Fruit fly (Drosophila melanogaster) whole organism, wandering third instar larva: ENCODE results near the gene ova.

Experiments used
- Abd-B ChIP-seq: fragments of >200 bp; optimal IDR thresholded peaks from 2 replicates; lab custom pipeline; 2017; ENCODE audit warnings: missing biosample characterization, missing genetic modification characterization
- CG32264 ChIP-seq: fragments of 200-800 bp; sonication (Bioruptor generic); optimal IDR thresholded peaks from 2 replicates; lab custom pipeline; 2016; ENCODE audit warnings: missing biosample characterization, missing genetic modification characterization
- CG9705 ChIP-seq: fragments of 200-800 bp; sonication (Bioruptor generic); optimal IDR thresholded peaks from 2 replicates; lab custom pipeline; 2018; ENCODE audit warnings: missing biosample characterization, mild to moderate bottlenecking, missing genetic modification characterization
- CrebA ChIP-seq: fragments of 200-800 bp; sonication (Bioruptor generic); optimal IDR thresholded peaks from 2 replicates; lab custom pipeline; 2016; ENCODE audit warnings: missing biosample characterization, mild to moderate bottlenecking, missing genetic modification characterization, borderline replicate concordance
- Dfd ChIP-seq: fragments of >200 bp; optimal IDR thresholded peaks from 2 replicates; lab custom pipeline; 2017; ENCODE audit warnings: missing biosample characterization, missing genetic modification characterization
- Dif ChIP-seq: fragments of 200-275, 200-300 bp; sonication (Bioruptor generic); optimal IDR thresholded peaks from 2 replicates; lab custom pipeline; 2018; ENCODE audit warnings: missing biosample characterization, missing genetic modification characterization; ENCODE audit not compliant: partially characterized antibody
- GATAd ChIP-seq: sonication (Bioruptor generic); optimal IDR thresholded peaks from 2 replicates; lab custom pipeline; 2016; ENCODE audit warnings: missing biosample characterization, missing genetic modification characterization
- HLH106 ChIP-seq: fragments of 200-800 bp; optimal IDR thresholded peaks from 3 replicates; lab custom pipeline; 2019; ENCODE audit warnings: missing biosample characterization, mild to moderate bottlenecking, missing genetic modification characterization, moderate library complexity
- Hnf4 ChIP-seq: fragments of 200-800 bp; sonication (Bioruptor generic); optimal IDR thresholded peaks from 2 replicates; lab custom pipeline; 2016; ENCODE audit warnings: missing biosample characterization, mild to moderate bottlenecking, missing genetic modification characterization
- Hr78 ChIP-seq: fragments of >200 bp; optimal IDR thresholded peaks from 2 replicates; lab custom pipeline; 2017; ENCODE audit warnings: missing biosample characterization, missing genetic modification characterization
- Hr83 ChIP-seq: fragments of 200-300 bp; sonication (Bioruptor generic); optimal IDR thresholded peaks from 2 replicates; lab custom pipeline; 2016; ENCODE audit warnings: missing biosample characterization, mild to moderate bottlenecking, missing genetic modification characterization, moderate library complexity; ENCODE audit not compliant: poor library complexity, severe bottlenecking
- Jra ChIP-seq: sonication (Bioruptor generic); optimal IDR thresholded peaks from 2 replicates; lab custom pipeline; 2016; ENCODE audit warnings: missing biosample characterization, missing genetic modification characterization
- Mio ChIP-seq: sonication (Bioruptor generic); optimal IDR thresholded peaks from 2 replicates; lab custom pipeline; 2016; ENCODE audit warnings: missing biosample characterization, missing genetic modification characterization
- Myc ChIP-seq: fragments of >200 bp; optimal IDR thresholded peaks from 2 replicates; lab custom pipeline; 2017
- N ChIP-seq: fragments of >200 bp; optimal IDR thresholded peaks from 2 replicates; lab custom pipeline; 2018; ENCODE audit warnings: missing biosample characterization, missing external identifiers, missing genetic modification characterization
- OdsH ChIP-seq: fragments of 200-800 bp; sonication (Bioruptor generic); optimal IDR thresholded peaks from 2 replicates; lab custom pipeline; 2016; ENCODE audit warnings: missing biosample characterization, mild to moderate bottlenecking, missing genetic modification characterization
- Rel ChIP-seq, 2 experiments: fragments of 200-800 bp; sonication (Bioruptor generic) in 1 of 2; optimal IDR thresholded peaks; 2 replicates in 1 of 2; 3 replicates in 1 of 2; lab custom pipeline; 2016 to 2019; ENCODE audit warnings: mild to moderate bottlenecking in 2 of 2, missing biosample characterization in 2 of 2, missing genetic modification characterization in 2 of 2, moderate library complexity in 1 of 2
- Sp1 ChIP-seq: fragments of 200-800 bp; sonication (Bioruptor generic); optimal IDR thresholded peaks from 3 replicates; lab custom pipeline; 2019; ENCODE audit warnings: missing biosample characterization, mild to moderate bottlenecking, missing genetic modification characterization, moderate library complexity
- Vsx2 ChIP-seq: fragments of 200-300, 225-300 bp; sonication (Bioruptor generic); optimal IDR thresholded peaks from 2 replicates; lab custom pipeline; 2018; ENCODE audit warnings: missing biosample characterization, missing genetic modification characterization; ENCODE audit not compliant: partially characterized antibody
- br ChIP-seq: fragments of 200-800 bp; sonication (Bioruptor generic); optimal IDR thresholded peaks from 2 replicates; lab custom pipeline; 2016; ENCODE audit warnings: missing biosample characterization, missing genetic modification characterization
- brk ChIP-seq: fragments of 200-800 bp; sonication (Bioruptor generic); optimal IDR thresholded peaks from 2 replicates; lab custom pipeline; 2016; ENCODE audit warnings: missing biosample characterization, mild to moderate bottlenecking, missing genetic modification characterization
- dl ChIP-seq, 2 experiments: fragments of 175-275, 200-275 bp in 1 of 2; fragments of 200-275 bp in 1 of 2; sonication (Bioruptor generic); optimal IDR thresholded peaks; lab custom pipeline; 2018; ENCODE audit warnings: mild to moderate bottlenecking in 2 of 2, missing biosample characterization in 2 of 2, missing genetic modification characterization in 2 of 2, moderate library complexity in 2 of 2; ENCODE audit not compliant: partially characterized antibody in 2 of 2, insufficient read depth in 1 of 2
- dmrt93B ChIP-seq: fragments of 200-800 bp; sonication (Bioruptor generic); optimal IDR thresholded peaks from 2 replicates; lab custom pipeline; 2018; ENCODE audit warnings: missing biosample characterization, mild to moderate bottlenecking, missing genetic modification characterization
- dsf ChIP-seq: sonication (Bioruptor generic); optimal IDR thresholded peaks from 2 replicates; lab custom pipeline; 2016; ENCODE audit warnings: missing biosample characterization, missing genetic modification characterization, borderline replicate concordance
- ey ChIP-seq: fragments of 200-800 bp; sonication (Bioruptor generic); optimal IDR thresholded peaks from 2 replicates; lab custom pipeline; 2016; ENCODE audit warnings: missing biosample characterization, missing genetic modification characterization
- foxo ChIP-seq, 2 experiments: fragments of 200-800 bp; sonication (Bioruptor generic); optimal IDR thresholded peaks; 2 replicates in 1 of 2; 3 replicates in 1 of 2; lab custom pipeline; 2016 to 2017; ENCODE audit warnings: missing biosample characterization in 2 of 2, missing genetic modification characterization in 2 of 2
- fru ChIP-seq: fragments of 200-800 bp; sonication (Bioruptor generic); optimal IDR thresholded peaks from 3 replicates; lab custom pipeline; 2016; ENCODE audit warnings: missing biosample characterization, mild to moderate bottlenecking, missing genetic modification characterization
- h ChIP-seq: fragments of 200-800 bp; sonication (Bioruptor generic); optimal IDR thresholded peaks from 3 replicates; lab custom pipeline; 2016; ENCODE audit warnings: missing biosample characterization, mild to moderate bottlenecking, missing genetic modification characterization
- jim ChIP-seq: fragments of 175-275, 200-325 bp; sonication (Bioruptor generic); optimal IDR thresholded peaks from 2 replicates; lab custom pipeline; 2016; ENCODE audit warnings: missing biosample characterization, mild to moderate bottlenecking, missing genetic modification characterization
- lola ChIP-seq: fragments of >200 bp; optimal IDR thresholded peaks from 2 replicates; lab custom pipeline; 2017; ENCODE audit warnings: missing biosample characterization, missing genetic modification characterization
- pan ChIP-seq: fragments of >200 bp; optimal IDR thresholded peaks from 2 replicates; lab custom pipeline; 2017
- psq ChIP-seq: fragments of 200-800 bp; sonication (Bioruptor generic); optimal IDR thresholded peaks from 3 replicates; lab custom pipeline; 2017; ENCODE audit warnings: missing biosample characterization, mild to moderate bottlenecking, missing genetic modification characterization, moderate library complexity
- rgr ChIP-seq: fragments of 200-800 bp; sonication (Bioruptor generic); optimal IDR thresholded peaks from 3 replicates; lab custom pipeline; 2016; ENCODE audit warnings: missing biosample characterization, mild to moderate bottlenecking, missing genetic modification characterization
- sage ChIP-seq: fragments of 200-800 bp; sonication (Bioruptor generic); optimal IDR thresholded peaks from 2 replicates; lab custom pipeline; 2016; ENCODE audit warnings: missing biosample characterization, mild to moderate bottlenecking, missing genetic modification characterization
- sv ChIP-seq: fragments of 200-800 bp; sonication (Bioruptor generic); optimal IDR thresholded peaks from 3 replicates; lab custom pipeline; 2016; ENCODE audit warnings: missing biosample characterization, missing genetic modification characterization
- tai ChIP-seq: sonication (Bioruptor generic); optimal IDR thresholded peaks from 2 replicates; lab custom pipeline; 2016; ENCODE audit warnings: missing biosample characterization, missing genetic modification characterization
- usp ChIP-seq: fragments of >200 bp; optimal IDR thresholded peaks from 2 replicates; lab custom pipeline; 2017; ENCODE audit warnings: missing biosample characterization, missing genetic modification characterization
- woc ChIP-seq: sonication (Bioruptor generic); optimal IDR thresholded peaks from 2 replicates; lab custom pipeline; 2016; ENCODE audit warnings: missing biosample characterization, mild to moderate bottlenecking, missing genetic modification characterization

ova gene

DNA sequence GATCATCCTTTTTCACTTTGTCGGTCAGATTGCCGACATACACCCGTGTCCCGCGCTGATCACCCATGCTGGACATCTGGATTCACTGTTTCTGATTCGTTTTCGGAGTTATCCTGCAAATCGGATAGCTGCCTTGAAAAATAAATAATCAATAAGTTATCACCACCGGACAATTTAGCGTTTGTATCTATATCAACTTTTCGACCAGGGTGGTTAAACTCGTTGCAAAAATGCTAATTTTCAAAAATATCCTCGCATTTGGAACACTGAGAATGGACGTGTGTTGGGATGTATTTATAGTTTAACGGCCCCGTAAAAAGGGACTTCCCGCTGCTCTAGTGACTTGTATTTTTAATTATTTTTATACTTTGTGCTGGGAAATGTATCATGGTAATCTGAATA, 31.9 kb upstream of the ova start, which contains the start of gene Rsf1:
Rsf1 (minus strand) TSS at position 212 of the 402 bp plus-strand sequence.
- TF ChIP-seq Hr83 (no peak), dl (GFP tag; optimal IDR thresholded peaks at IDR 0.05; lab: Kevin White, UChicago; ENCODE audit: insufficient read depth in 1 of 2, partially characterized antibody in 2 of 2) (peak in 1 of 2 experiments; percentile 22), dmrt93B (GFP tag; lab: Kevin White, UChicago) (no peak), Rel (GFP tag; optimal IDR thresholded peaks at IDR 0.05; lab: Kevin White, UChicago) (no peak), Rel (tag; optimal IDR thresholded peaks at IDR 0.05; lab: Kevin White, UChicago) (peak; percentile 83), OdsH (GFP tag; lab: Kevin White, UChicago) (no peak)

DNA sequence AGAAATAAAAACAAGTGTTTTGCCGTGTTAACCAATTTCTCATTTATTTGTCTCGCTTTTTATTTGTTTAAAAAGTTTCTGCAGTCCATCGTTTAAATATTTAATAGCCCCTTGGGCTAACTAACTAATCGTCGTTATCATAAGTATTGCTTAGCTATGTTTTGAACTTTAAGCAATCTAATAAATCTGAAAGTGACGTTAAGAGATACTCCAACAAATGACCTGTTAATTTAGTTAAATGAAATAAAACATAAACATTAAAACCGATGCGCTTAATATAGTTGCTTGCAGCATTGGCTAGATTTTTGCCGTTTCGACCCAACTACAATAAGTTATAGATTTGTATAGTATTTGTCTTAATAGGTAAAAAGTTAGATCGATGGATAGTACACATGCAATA, 30.3 kb upstream of the ova start:
- TF ChIP-seq CrebA (GFP tag; lab: Kevin White, UChicago) (no peak), usp (GFP tag; lab: Kevin White, UChicago) (no peak), Hnf4 (no peak), dl (GFP tag; optimal IDR thresholded peaks at IDR 0.05; lab: Kevin White, UChicago; ENCODE audit: insufficient read depth in 1 of 2, partially characterized antibody in 2 of 2) (no peak), GATAd (GFP tag; lab: Kevin White, UChicago) (no peak)

DNA sequence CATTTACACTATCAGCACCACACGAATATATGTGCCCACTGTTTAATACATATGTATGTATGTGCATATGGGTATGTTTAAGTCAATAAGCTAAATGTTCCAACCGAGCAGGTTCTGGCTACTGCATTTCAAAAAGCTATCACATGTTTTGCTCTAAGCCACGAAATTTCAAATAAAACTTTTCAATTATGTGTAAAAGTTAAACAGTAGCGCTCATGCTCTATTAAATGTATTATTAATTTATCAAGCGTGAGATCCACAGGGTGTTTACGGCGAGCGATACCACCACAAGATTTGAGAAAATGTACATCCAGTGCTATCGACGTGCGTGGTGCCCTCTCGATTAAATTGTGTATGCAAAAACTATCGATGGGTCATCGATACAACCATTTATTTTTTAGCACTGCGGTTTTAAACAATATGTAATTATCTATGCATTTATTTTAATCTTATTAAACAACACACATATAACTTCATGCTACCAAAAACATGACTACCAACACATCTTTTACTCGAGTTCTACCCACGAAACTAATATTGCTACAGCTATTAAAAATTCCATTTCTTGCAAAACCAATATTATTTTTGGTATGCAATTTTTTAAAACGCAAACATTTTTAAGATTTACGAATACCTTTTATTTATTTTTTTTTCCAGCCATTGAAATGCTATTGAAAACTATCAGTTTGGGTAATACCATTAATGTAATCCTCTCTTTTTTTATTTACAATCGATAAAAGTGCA, 29.4 kb upstream of the ova start, which contains the start of gene Pten:
Pten (minus strand) TSS at position 300 of the 744 bp plus-strand sequence.
- TF ChIP-seq psq (GFP tag; lab: Kevin White, UChicago) (peak; percentile 36), HLH106 (tag; lab: Kevin White, UChicago) (no peak), dl (GFP tag; optimal IDR thresholded peaks at IDR 0.05; lab: Kevin White, UChicago; ENCODE audit: insufficient read depth in 1 of 2, partially characterized antibody in 2 of 2) (peak; percentile 59 to 88), usp (GFP tag; lab: Kevin White, UChicago) (no peak), fru (GFP tag; lab: Kevin White, UChicago) (no peak), OdsH (GFP tag; lab: Kevin White, UChicago) (no peak), Dif (GFP tag; lab: Kevin White, UChicago) (peak; percentile 99), Vsx2 (GFP tag; lab: Kevin White, UChicago) (peak; percentile 99), Jra (GFP tag; lab: Kevin White, UChicago) (peak; percentile 41), CG9705 (GFP tag; lab: Kevin White, UChicago) (peak; percentile 24), GATAd (GFP tag; lab: Kevin White, UChicago) (no peak), lola (GFP tag; lab: Kevin White, UChicago) (no peak), CrebA (GFP tag; lab: Kevin White, UChicago) (no peak), Mio (GFP tag; lab: Kevin White, UChicago) (no peak), Sp1 (GFP tag; lab: Kevin White, UChicago) (no peak), br (GFP tag; lab: Kevin White, UChicago) (no peak), Hnf4 (no peak), CG32264 (GFP tag; lab: Kevin White, UChicago) (no peak), foxo (GFP tag; optimal IDR thresholded peaks at IDR 0.05; lab: Kevin White, UChicago) (no peak), dmrt93B (GFP tag; lab: Kevin White, UChicago) (no peak), sv (GFP tag; lab: Kevin White, UChicago) (peak; percentile 59), ey (GFP tag; lab: Kevin White, UChicago) (peak; percentile 30), tai (no peak), dsf (GFP tag; lab: Kevin White, UChicago) (peak; percentile 2), Abd-B (GFP tag; lab: Kevin White, UChicago) (no peak), Myc (lab: Kevin White, UChicago) (no peak), Rel (GFP tag; optimal IDR thresholded peaks at IDR 0.05; lab: Kevin White, UChicago) (no peak), Rel (tag; optimal IDR thresholded peaks at IDR 0.05; lab: Kevin White, UChicago) (no peak), N (GFP tag; lab: Kevin White, UChicago) (no peak), jim (GFP tag; lab: Kevin White, UChicago) (no peak), woc (peak; percentile 53), h (no peak), pan (no peak), sage (GFP tag; lab: Kevin White, UChicago) (no peak), brk (GFP tag; lab: Kevin White, UChicago) (peak; percentile 16), Dfd (GFP tag; lab: Kevin White, UChicago) (no peak), Hr78 (GFP tag; lab: Kevin White, UChicago) (no peak), rgr (GFP tag; lab: Kevin White, UChicago) (no peak), Hr83 (peak; percentile 65)
